Fruit fly (Drosophila melanogaster): ENCODE results near the gene sip2.

dm6 chr2L:6931821-6932220 is 32.1 kb downstream of the sip2 start, which contains the start of gene CG43232:
- TF ChIP-seq CG8478 (optimal IDR thresholded peaks at IDR 0.05) = no peak
- no peak for TF ChIP-seq CTCF (optimal IDR thresholded peaks at IDR 0.05)

Measured in S2 (cell line).